Fruit fly (Drosophila melanogaster) whole organism, prepupa: ENCODE measurements around the gene pbl.

ENCODE experiments used
- Blimp-1 ChIP-seq: fragments of 200-800 bp; sonication (Bioruptor generic); optimal IDR thresholded peaks from 3 replicates; lab custom pipeline; 2017; ENCODE audit warnings: missing biosample characterization, missing genetic modification characterization, mild to moderate bottlenecking, moderate library complexity, missing genetic modification reagents
- CG10631 ChIP-seq: fragments of 200-800 bp; sonication (Bioruptor generic); optimal IDR thresholded peaks from 2 replicates; lab custom pipeline; 2016; ENCODE audit warnings: missing biosample characterization, missing genetic modification characterization
- CG10669 ChIP-seq: fragments of 200-800 bp; sonication (Bioruptor generic); optimal IDR thresholded peaks from 3 replicates; lab custom pipeline; 2018; ENCODE audit warnings: missing biosample characterization, mild to moderate bottlenecking, missing genetic modification characterization, moderate library complexity
- CG11762 ChIP-seq: fragments of 200-800 bp; sonication (Bioruptor generic); optimal IDR thresholded peaks from 3 replicates; lab custom pipeline; 2016; ENCODE audit warnings: missing biosample characterization, missing genetic modification characterization; ENCODE audit not compliant: insufficient read depth
- CG1621 ChIP-seq: fragments of 200-800 bp; sonication (Bioruptor generic); optimal IDR thresholded peaks from 3 replicates; lab custom pipeline; 2018; ENCODE audit warnings: missing biosample characterization, mild to moderate bottlenecking, missing genetic modification characterization
- CG16779 ChIP-seq: fragments of 200-800 bp; sonication (Bioruptor generic); optimal IDR thresholded peaks from 3 replicates; lab custom pipeline; 2017; ENCODE audit warnings: missing biosample characterization, mild to moderate bottlenecking, missing genetic modification characterization
- CG3032 ChIP-seq: fragments of 200-800 bp; optimal IDR thresholded peaks from 2 replicates; lab custom pipeline; 2019; ENCODE audit warnings: missing biosample characterization, mild to moderate bottlenecking, missing genetic modification characterization, moderate library complexity
- CG32006 ChIP-seq: fragments of 200-800 bp; sonication (Bioruptor generic); optimal IDR thresholded peaks from 3 replicates; lab custom pipeline; 2017; ENCODE audit warnings: missing biosample characterization, mild to moderate bottlenecking, missing genetic modification characterization
- CG3919 ChIP-seq: fragments of 200-800 bp; sonication (Bioruptor generic); optimal IDR thresholded peaks from 3 replicates; lab custom pipeline; 2016; ENCODE audit warnings: missing biosample characterization, missing genetic modification characterization
- CG4318 ChIP-seq: fragments of 200-800 bp; sonication (Bioruptor generic); optimal IDR thresholded peaks from 3 replicates; lab custom pipeline; 2017; ENCODE audit warnings: missing biosample characterization, mild to moderate bottlenecking, missing genetic modification characterization
- CG6163 ChIP-seq: fragments of 200-800 bp; sonication (Bioruptor generic); IDR thresholded peaks from 3 replicates; pipeline ENCODE4 v1.3.6; 2022; ENCODE audit warnings: missing biosample characterization, missing genetic modification characterization
- CG6276 ChIP-seq: fragments of 200-800 bp; sonication (Bioruptor generic); optimal IDR thresholded peaks from 2 replicates; lab custom pipeline; 2017; ENCODE audit warnings: missing biosample characterization, mild to moderate bottlenecking, missing genetic modification characterization
- CG6792 ChIP-seq: fragments of 200-800 bp; sonication (Bioruptor generic); optimal IDR thresholded peaks from 3 replicates; lab custom pipeline; 2016; ENCODE audit warnings: missing biosample characterization, missing genetic modification characterization
- CG6808 ChIP-seq: fragments of 200-800 bp; sonication (Bioruptor generic); optimal IDR thresholded peaks from 3 replicates; lab custom pipeline; 2017; ENCODE audit warnings: missing biosample characterization, missing genetic modification characterization, mild to moderate bottlenecking, moderate library complexity, missing genetic modification reagents
- CG6854 ChIP-seq: fragments of 200-800 bp; sonication (Bioruptor generic); optimal IDR thresholded peaks from 2 replicates; lab custom pipeline; 2017; ENCODE audit warnings: missing biosample characterization, mild to moderate bottlenecking, missing genetic modification characterization
- CG8119 ChIP-seq: fragments of 200-800 bp; sonication (Bioruptor generic); IDR thresholded peaks from 3 replicates; pipeline ENCODE4 v1.3.6; 2022; ENCODE audit warnings: missing biosample characterization, missing genetic modification characterization
- CG8632 ChIP-seq: fragments of 200-800 bp; sonication (Bioruptor generic); optimal IDR thresholded peaks from 3 replicates; lab custom pipeline; 2016; ENCODE audit warnings: missing biosample characterization, missing genetic modification characterization
- CG9139 ChIP-seq: fragments of 200-800 bp; sonication (Bioruptor generic); optimal IDR thresholded peaks from 3 replicates; lab custom pipeline; 2017; ENCODE audit warnings: missing biosample characterization, mild to moderate bottlenecking, missing genetic modification characterization
- Eip75B ChIP-seq: fragments of 200-800 bp; sonication (Bioruptor generic); optimal IDR thresholded peaks from 3 replicates; lab custom pipeline; 2016; ENCODE audit warnings: missing biosample characterization, missing genetic modification characterization
- Eip78C ChIP-seq: fragments of 200-800 bp; sonication (Bioruptor generic); peaks from one replicate; lab custom pipeline; 2016; ENCODE audit warnings: missing biosample characterization, missing genetic modification characterization
- Ets21C ChIP-seq: fragments of 200-800 bp; sonication (Bioruptor generic); optimal IDR thresholded peaks from 3 replicates; lab custom pipeline; 2016; ENCODE audit warnings: missing biosample characterization, missing genetic modification characterization
- Hr4 ChIP-seq: fragments of 200-800 bp; sonication (Bioruptor generic); optimal IDR thresholded peaks from 3 replicates; lab custom pipeline; 2016; ENCODE audit warnings: missing biosample characterization, missing genetic modification characterization
- Met ChIP-seq: fragments of 200-800 bp; sonication (Bioruptor generic); optimal IDR thresholded peaks from 3 replicates; lab custom pipeline; 2016; ENCODE audit warnings: missing biosample characterization, missing genetic modification characterization
- Smox ChIP-seq: fragments of 200-800 bp; sonication (Bioruptor generic); optimal IDR thresholded peaks from 3 replicates; lab custom pipeline; 2016; ENCODE audit warnings: missing biosample characterization, missing genetic modification characterization
- Sox102F ChIP-seq: fragments of 200-800 bp; sonication (Bioruptor generic); optimal IDR thresholded peaks from 2 replicates; lab custom pipeline; 2016; ENCODE audit warnings: missing biosample characterization, mild to moderate bottlenecking, missing genetic modification characterization
- Sox14 ChIP-seq: fragments of 200-800 bp; sonication (Bioruptor generic); optimal IDR thresholded peaks from 3 replicates; lab custom pipeline; 2016; ENCODE audit warnings: missing biosample characterization, missing genetic modification characterization
- Sox15 ChIP-seq: fragments of 200-800 bp; sonication (Bioruptor generic); optimal IDR thresholded peaks from 3 replicates; lab custom pipeline; 2016; ENCODE audit warnings: missing biosample characterization, missing genetic modification characterization
- acj6 ChIP-seq: fragments of 200-800 bp; sonication (Bioruptor generic); optimal IDR thresholded peaks from 3 replicates; lab custom pipeline; 2016; ENCODE audit warnings: missing biosample characterization, missing genetic modification characterization
- cyc ChIP-seq: fragments of 200-800 bp; sonication (Bioruptor generic); optimal IDR thresholded peaks from 3 replicates; lab custom pipeline; 2016; ENCODE audit warnings: missing biosample characterization, missing genetic modification characterization
- dac ChIP-seq: fragments of 200-800 bp; sonication (Bioruptor generic); optimal IDR thresholded peaks from 2 replicates; lab custom pipeline; 2017; ENCODE audit warnings: missing biosample characterization, mild to moderate bottlenecking, missing genetic modification characterization
- dsx ChIP-seq: fragments of 200-800 bp; optimal IDR thresholded peaks from 3 replicates; lab custom pipeline; 2019; ENCODE audit warnings: missing biosample characterization, mild to moderate bottlenecking, missing genetic modification characterization, moderate library complexity; ENCODE audit not compliant: poor library complexity, severe bottlenecking
- eg ChIP-seq: fragments of 200-800 bp; sonication (Bioruptor generic); IDR thresholded peaks from 3 replicates; pipeline ENCODE4 v1.3.6; 2022; ENCODE audit warnings: missing biosample characterization, missing genetic modification characterization
- esn ChIP-seq: fragments of 200-800 bp; sonication (Bioruptor generic); optimal IDR thresholded peaks from 2 replicates; lab custom pipeline; 2016; ENCODE audit warnings: missing biosample characterization, mild to moderate bottlenecking, missing genetic modification characterization, moderate library complexity
- fkh ChIP-seq: fragments of 200-800 bp; sonication (Bioruptor generic); optimal IDR thresholded peaks from 3 replicates; lab custom pipeline; 2017; ENCODE audit warnings: missing biosample characterization, mild to moderate bottlenecking, missing genetic modification characterization, moderate library complexity
- pdm3 ChIP-seq: fragments of 200-800 bp; sonication (Bioruptor generic); optimal IDR thresholded peaks from 3 replicates; lab custom pipeline; 2016; ENCODE audit warnings: missing biosample characterization, missing genetic modification characterization
- salr ChIP-seq, 2 experiments: fragments of 200-800 bp; sonication (Bioruptor generic); optimal IDR thresholded peaks; 3 replicates each; lab custom pipeline; 2016 to 2018; ENCODE audit warnings: missing biosample characterization in 2 of 2, missing genetic modification characterization in 2 of 2, mild to moderate bottlenecking in 1 of 2
- ss ChIP-seq, 2 experiments: fragments of 200-800 bp; sonication (Bioruptor generic); optimal IDR thresholded peaks; 2 replicates in 1 of 2; 3 replicates in 1 of 2; lab custom pipeline; 2017 to 2018; ENCODE audit warnings: mild to moderate bottlenecking in 2 of 2, missing biosample characterization in 2 of 2, missing genetic modification characterization in 2 of 2, moderate library complexity in 1 of 2
- svp ChIP-seq: fragments of 200-800 bp; sonication (Bioruptor generic); peaks from one replicate; lab custom pipeline; 2016; ENCODE audit warnings: missing biosample characterization, missing genetic modification characterization
- vri ChIP-seq: fragments of 200-800 bp; sonication (Bioruptor generic); optimal IDR thresholded peaks from 3 replicates; lab custom pipeline; 2016; ENCODE audit warnings: missing biosample characterization, mild to moderate bottlenecking, missing genetic modification characterization

Gene pbl

DNA sequence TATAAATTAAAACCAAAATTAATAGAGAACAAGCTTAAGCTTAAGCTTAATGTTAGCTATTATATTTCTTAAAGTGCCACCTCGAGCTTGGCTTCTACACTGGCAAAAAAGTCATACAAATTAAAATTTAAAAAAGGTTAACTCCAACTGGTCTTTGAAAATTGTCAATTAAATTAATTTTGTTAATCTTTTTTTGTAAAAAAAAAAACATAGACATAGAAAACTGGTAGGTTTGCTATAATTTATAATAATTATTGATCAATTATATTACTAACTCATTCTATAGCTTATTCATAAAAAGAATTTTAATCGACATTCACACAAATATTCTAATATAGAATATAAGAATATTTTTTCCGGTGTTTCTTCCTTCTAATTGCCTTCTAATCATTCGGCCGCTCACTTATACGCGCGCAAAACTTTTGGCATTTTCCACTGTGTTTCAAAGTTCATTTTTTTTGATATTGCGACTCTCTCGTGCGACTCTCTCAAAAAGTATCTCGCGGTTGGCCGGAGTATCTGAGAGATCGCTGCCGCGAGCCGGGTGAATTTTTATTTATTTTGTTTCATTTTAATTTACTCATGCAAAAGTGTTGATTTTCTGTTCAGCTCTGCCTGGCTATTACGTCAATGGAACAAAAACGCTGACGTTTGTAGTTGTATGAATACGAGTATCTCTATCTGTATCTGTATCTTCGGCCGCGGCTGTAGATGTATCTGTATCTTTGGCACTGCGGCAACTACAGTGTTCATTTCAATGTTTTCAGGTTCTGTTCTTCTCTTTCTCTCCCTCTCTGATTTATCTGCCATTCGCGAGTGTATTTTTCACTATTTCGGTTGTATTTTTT is 55.8 kb downstream of the pbl start (continued):
- TF ChIP-seq esn (GFP tag; lab: Kevin White, UChicago), result peak; percentile 54
- TF ChIP-seq CG3919 (GFP tag; lab: Kevin White, UChicago), result peak; percentile 51
- no peak for TF ChIP-seq CG6792
- peak; percentile 42 for TF ChIP-seq Smox (GFP tag; lab: Kevin White, UChicago)
- peak; percentile 26 for TF ChIP-seq pdm3 (GFP tag; lab: Kevin White, UChicago)
- no peak for TF ChIP-seq Sox102F
- TF ChIP-seq fkh (GFP tag; lab: Kevin White, UChicago), result peak; percentile 16
- TF ChIP-seq Hr4 (GFP tag; lab: Kevin White, UChicago), result peak; percentile 38
- TF ChIP-seq CG11762 (GFP tag; lab: Kevin White, UChicago), result peak; percentile 56
- TF ChIP-seq Eip78C (GFP tag; lab: Kevin White, UChicago), result peak; percentile 79

DNA sequence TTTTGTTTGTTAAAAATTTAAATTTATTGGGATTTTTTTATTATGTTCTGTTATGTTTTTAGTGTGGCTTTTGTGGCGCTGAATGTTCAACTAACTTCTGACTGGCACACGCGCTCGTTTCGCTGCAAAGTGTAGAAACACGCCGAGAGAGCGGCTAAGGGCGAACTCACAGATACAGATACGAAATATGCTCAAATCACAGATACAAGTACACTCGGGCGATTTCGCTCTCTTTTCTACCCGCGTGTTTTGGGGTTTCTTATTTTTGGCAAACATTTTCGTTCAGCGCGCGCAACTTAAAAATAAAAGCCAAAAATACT is 56.3 kb downstream of the pbl start:
- TF ChIP-seq CG10631 (GFP tag; lab: Kevin White, UChicago) (no peak), CG6163 (GFP tag; lab: Robert Waterston, UW) (peak; percentile 59; the same call in 2 of the 3 replicates), Eip78C (GFP tag; lab: Kevin White, UChicago) (peak; percentile 71)

DNA sequence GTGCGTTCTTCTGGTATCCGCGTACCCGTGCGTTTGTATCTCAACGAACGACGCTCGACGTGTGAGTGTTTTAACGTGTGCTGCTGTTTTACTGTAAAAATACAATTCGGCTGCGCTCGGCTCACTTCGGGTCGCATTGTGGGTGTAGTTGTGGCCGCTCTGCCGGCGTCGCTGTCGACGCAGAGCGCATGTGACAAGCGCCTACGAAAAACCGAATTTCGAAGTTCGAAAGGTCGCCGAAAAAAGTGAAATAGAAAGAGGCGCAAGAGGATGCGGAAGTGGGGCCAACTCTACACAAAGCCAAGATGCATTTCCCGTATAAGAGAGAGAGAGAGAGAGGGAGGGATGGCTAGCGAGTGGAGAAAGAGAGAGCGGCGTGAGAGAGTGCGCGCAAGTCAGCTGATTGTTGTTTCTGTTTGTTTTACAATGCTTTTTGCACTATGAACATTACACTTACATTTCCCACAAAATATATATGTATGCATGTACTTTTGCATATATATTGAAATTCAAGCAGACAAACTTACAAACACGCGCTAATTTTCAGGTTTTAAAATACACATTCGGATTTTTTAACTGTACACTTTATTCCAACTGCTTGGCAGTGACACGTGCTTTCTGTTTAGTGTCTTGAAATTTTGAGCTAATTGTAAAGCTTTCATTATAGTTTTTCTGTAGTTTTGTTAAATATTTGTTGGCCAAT is 56.9 kb downstream of the pbl start:
- peak; percentile 24 for TF ChIP-seq Ets21C
- TF ChIP-seq fkh (GFP tag; lab: Kevin White, UChicago), result peak; percentile 65
- no peak for TF ChIP-seq cyc
- TF ChIP-seq CG32006 (GFP tag; lab: Kevin White, UChicago), result peak; percentile 12
- peak; percentile 64 for TF ChIP-seq Eip78C (GFP tag; lab: Kevin White, UChicago)
- peak; percentile 33 for TF ChIP-seq CG6276 (GFP tag; lab: Kevin White, UChicago)
- TF ChIP-seq salr (GFP tag; optimal IDR thresholded peaks at IDR 0.05; lab: Kevin White, UChicago), result peak in 1 of 2 experiments; percentile 24
- TF ChIP-seq Sox15 (GFP tag; lab: Kevin White, UChicago), result no peak
- TF ChIP-seq CG3919 (GFP tag; lab: Kevin White, UChicago), result peak; percentile 46
- no peak for TF ChIP-seq CG10631 (GFP tag; lab: Kevin White, UChicago)
- TF ChIP-seq acj6 (GFP tag; lab: Kevin White, UChicago), result peak; percentile 31
- peak; percentile 68 for TF ChIP-seq CG6808
- peak; percentile 4 for TF ChIP-seq pdm3 (GFP tag; lab: Kevin White, UChicago)
- no peak for TF ChIP-seq CG8632
- peak; percentile 64; the same call in 1 of the 3 replicates for TF ChIP-seq CG6163 (GFP tag; lab: Robert Waterston, UW)
- TF ChIP-seq CG16779 (tag; lab: Kevin White, UChicago), result peak; percentile 78
- peak; percentile 33 for TF ChIP-seq Eip75B (GFP tag; lab: Kevin White, UChicago)
- peak; percentile 9 for TF ChIP-seq Sox14 (GFP tag; lab: Kevin White, UChicago)
- peak; percentile 25 for TF ChIP-seq CG1621 (tag; lab: Kevin White, UChicago)
- peak; percentile 90 for TF ChIP-seq CG6854 (GFP tag; lab: Kevin White, UChicago)
- no peak for TF ChIP-seq CG8119 (GFP tag; lab: Robert Waterston, UW)
- TF ChIP-seq dsx, result peak; percentile 43
- peak; percentile 8 for TF ChIP-seq dac
- peak; percentile 56 for TF ChIP-seq vri (GFP tag; lab: Kevin White, UChicago)
- TF ChIP-seq Sox102F, result peak; percentile 16
- peak; percentile 81 for TF ChIP-seq CG9139
- no peak for TF ChIP-seq Smox (GFP tag; lab: Kevin White, UChicago)
- TF ChIP-seq CG10669 (GFP tag; lab: Kevin White, UChicago), result peak; percentile 5
- TF ChIP-seq svp (GFP tag; lab: Kevin White, UChicago), result peak; percentile 86
- peak; percentile 54 to 76 for TF ChIP-seq ss (GFP tag; optimal IDR thresholded peaks at IDR 0.05; lab: Kevin White, UChicago)
- TF ChIP-seq Blimp-1 (GFP tag; lab: Kevin White, UChicago), result peak; percentile 20
- TF ChIP-seq CG3032 (tag; lab: Kevin White, UChicago), result no peak
- TF ChIP-seq eg (GFP tag; lab: Robert Waterston, UW), result no peak
- TF ChIP-seq CG4318 (GFP tag; lab: Kevin White, UChicago), result no peak
- peak; percentile 61 for TF ChIP-seq Hr4 (GFP tag; lab: Kevin White, UChicago)
- peak; percentile 14 for TF ChIP-seq Met (GFP tag; lab: Kevin White, UChicago)
